Fruit fly (Drosophila melanogaster) whole organism, embryonic: Measurements from ENCODE around the gene CG33191.

Experiments used
- CG10274 ChIP-seq: fragments of 200-800 bp; sonication (Bioruptor generic); optimal IDR thresholded peaks from 3 replicates; lab custom pipeline; 2017; ENCODE audit warnings: missing biosample characterization, mild to moderate bottlenecking, missing genetic modification characterization
- CG11456 ChIP-seq: fragments of 200-800 bp; sonication (Bioruptor generic); IDR thresholded peaks from 3 replicates; pipeline ENCODE4 v1.3.6; 2022; ENCODE audit warnings: missing biosample characterization, missing genetic modification characterization
- CG12104 ChIP-seq: fragments of 200-800 bp; sonication (Bioruptor generic); optimal IDR thresholded peaks from 3 replicates; lab custom pipeline; 2016; ENCODE audit warnings: missing biosample characterization, missing genetic modification characterization
- CG12155 ChIP-seq: fragments of 200-800 bp; sonication (Bioruptor generic); optimal IDR thresholded peaks from 3 replicates; lab custom pipeline; 2016; ENCODE audit warnings: missing biosample characterization, missing genetic modification characterization
- CG13287 ChIP-seq: fragments of 200-800 bp; sonication (Bioruptor generic); IDR thresholded peaks from 2 replicates; pipeline ENCODE4 v1.3.6; 2022; ENCODE audit warnings: missing biosample characterization, missing genetic modification characterization; ENCODE audit not compliant: partially characterized antibody
- CG14050 ChIP-seq: fragments of 200-800 bp; sonication (Bioruptor generic); IDR thresholded peaks from 3 replicates; pipeline ENCODE4 v1.3.6; 2022; ENCODE audit warnings: missing biosample characterization, missing genetic modification characterization
- CG15514 ChIP-seq: fragments of 200-800 bp; sonication (Bioruptor generic); optimal IDR thresholded peaks from 3 replicates; lab custom pipeline; 2017; ENCODE audit warnings: missing biosample characterization, missing genetic modification characterization, mild to moderate bottlenecking, moderate library complexity, missing genetic modification reagents
- CG17829 ChIP-seq: fragments of 200-800 bp; optimal IDR thresholded peaks from 2 replicates; lab custom pipeline; 2019; ENCODE audit warnings: missing biosample characterization, mild to moderate bottlenecking, missing genetic modification characterization, moderate library complexity
- CG17912 ChIP-seq: fragments of 200-800 bp; sonication (Bioruptor generic); optimal IDR thresholded peaks from 2 replicates; lab custom pipeline; 2018; ENCODE audit warnings: missing biosample characterization, mild to moderate bottlenecking, missing genetic modification characterization
- CG2129 ChIP-seq: fragments of 200-800 bp; sonication (Bioruptor generic); IDR thresholded peaks from 2 replicates; pipeline ENCODE4 v1.3.6; 2022; ENCODE audit warnings: missing biosample characterization, missing genetic modification characterization; ENCODE audit not compliant: partially characterized antibody
- CG2712 ChIP-seq: fragments of 200-800 bp; optimal IDR thresholded peaks from 3 replicates; lab custom pipeline; 2019; ENCODE audit warnings: missing biosample characterization, mild to moderate bottlenecking, missing genetic modification characterization, moderate library complexity
- CG2875 ChIP-seq: fragments of 200-800 bp; sonication (Bioruptor generic); optimal IDR thresholded peaks from 2 replicates; lab custom pipeline; 2017; ENCODE audit warnings: missing biosample characterization, mild to moderate bottlenecking, missing genetic modification characterization, missing genetic modification reagents
- CG30403 ChIP-seq: fragments of 200-800 bp; sonication (Bioruptor generic); optimal IDR thresholded peaks from 3 replicates; lab custom pipeline; 2016; ENCODE audit warnings: missing biosample characterization, missing genetic modification characterization
- CG3163 ChIP-seq: fragments of 200-800 bp; sonication (Bioruptor generic); optimal IDR thresholded peaks from 3 replicates; lab custom pipeline; 2016; ENCODE audit warnings: missing biosample characterization, missing genetic modification characterization
- CG3407 ChIP-seq: fragments of 200-800 bp; sonication (Bioruptor generic); optimal IDR thresholded peaks from 2 replicates; lab custom pipeline; 2018; ENCODE audit warnings: missing biosample characterization, mild to moderate bottlenecking, missing genetic modification characterization
- CG42726 ChIP-seq: fragments of 200-800 bp; sonication (Bioruptor generic); IDR thresholded peaks from 2 replicates; pipeline ENCODE4 v1.3.6; 2022; ENCODE audit warnings: missing biosample characterization, missing genetic modification characterization; ENCODE audit not compliant: partially characterized antibody
- CG6791 ChIP-seq: fragments of 200-800 bp; sonication (Bioruptor generic); IDR thresholded peaks from 3 replicates; pipeline ENCODE4 v1.3.6; 2022; ENCODE audit warnings: missing biosample characterization, missing genetic modification characterization; ENCODE audit not compliant: partially characterized antibody
- CG6813 ChIP-seq: fragments of 200-800 bp; sonication (Bioruptor generic); optimal IDR thresholded peaks from 2 replicates; lab custom pipeline; 2017; ENCODE audit warnings: missing biosample characterization, missing genetic modification characterization, mild to moderate bottlenecking, moderate library complexity, missing genetic modification reagents
- CG7987 ChIP-seq: fragments of 200-800 bp; sonication (Bioruptor generic); optimal IDR thresholded peaks from 2 replicates; lab custom pipeline; 2018; ENCODE audit warnings: missing biosample characterization, mild to moderate bottlenecking, missing genetic modification characterization, moderate library complexity
- CG9437 ChIP-seq: fragments of 200-800 bp; sonication (Bioruptor generic); optimal IDR thresholded peaks from 2 replicates; lab custom pipeline; 2018; ENCODE audit warnings: missing biosample characterization, mild to moderate bottlenecking, missing genetic modification characterization
- Doc3 ChIP-seq: fragments of 200-800 bp; sonication (Bioruptor generic); IDR thresholded peaks from 3 replicates; pipeline ENCODE4 v1.3.6; 2022; ENCODE audit warnings: missing biosample characterization, missing genetic modification characterization; ENCODE audit not compliant: partially characterized antibody
- Fer1 ChIP-seq: fragments of 200-800 bp; sonication (Bioruptor generic); optimal IDR thresholded peaks from 2 replicates; lab custom pipeline; 2017; ENCODE audit warnings: missing biosample characterization, mild to moderate bottlenecking, missing genetic modification characterization
- HLHmδ ChIP-seq: fragments of 200-800 bp; sonication (Bioruptor generic); optimal IDR thresholded peaks from 2 replicates; lab custom pipeline; 2018; ENCODE audit warnings: missing biosample characterization, mild to moderate bottlenecking, missing genetic modification characterization, moderate library complexity
- HmgZ ChIP-seq: fragments of 200-800 bp; sonication (Bioruptor generic); optimal IDR thresholded peaks from 2 replicates; lab custom pipeline; 2018; ENCODE audit warnings: missing biosample characterization, mild to moderate bottlenecking, missing genetic modification characterization
- Hsf ChIP-seq: fragments of 200-800 bp; sonication (Bioruptor generic); optimal IDR thresholded peaks from 3 replicates; lab custom pipeline; 2016; ENCODE audit warnings: missing biosample characterization, missing genetic modification characterization
- Lhr ChIP-seq: fragments of 200-800 bp; sonication (Bioruptor generic); optimal IDR thresholded peaks from 3 replicates; lab custom pipeline; 2017; ENCODE audit warnings: mild to moderate bottlenecking, missing biosample characterization, missing genetic modification reagents, missing genetic modification characterization
- Mes4 ChIP-seq: fragments of 200-800 bp; sonication (Bioruptor generic); optimal IDR thresholded peaks from 2 replicates; lab custom pipeline; 2016; ENCODE audit warnings: missing biosample characterization, missing genetic modification characterization
- Nf-YA ChIP-seq: fragments of 200-800 bp; sonication (Bioruptor generic); IDR thresholded peaks from 2 replicates; pipeline ENCODE4 v1.3.6; 2022; ENCODE audit warnings: missing biosample characterization, missing genetic modification characterization
- Oaz ChIP-seq: fragments of 200-800 bp; sonication (Bioruptor generic); IDR thresholded peaks from 2 replicates; pipeline ENCODE4 v1.3.6; 2022; ENCODE audit warnings: missing biosample characterization, missing genetic modification characterization
- PHDP ChIP-seq: fragments of 200-800 bp; sonication (Bioruptor generic); optimal IDR thresholded peaks from 3 replicates; lab custom pipeline; 2018; ENCODE audit warnings: missing biosample characterization, mild to moderate bottlenecking, missing genetic modification characterization, moderate library complexity
- abd-A ChIP-seq: fragments of 200-800 bp; sonication (Bioruptor generic); optimal IDR thresholded peaks from 3 replicates; lab custom pipeline; 2019; ENCODE audit warnings: missing biosample characterization, mild to moderate bottlenecking, missing genetic modification characterization, moderate library complexity
- al ChIP-seq: fragments of 200-800 bp; sonication (Bioruptor generic); IDR thresholded peaks from 2 replicates; pipeline ENCODE4 v1.3.6; 2022; ENCODE audit warnings: missing biosample characterization, missing genetic modification characterization
- ase ChIP-seq: fragments of 200-800 bp; sonication (Bioruptor generic); IDR thresholded peaks from 3 replicates; pipeline ENCODE4 v1.3.6; 2022; ENCODE audit warnings: missing biosample characterization, missing genetic modification characterization
- ash1 ChIP-seq: fragments of 200-800 bp; sonication (Bioruptor generic); optimal IDR thresholded peaks from 2 replicates; lab custom pipeline; 2018; ENCODE audit warnings: missing biosample characterization, mild to moderate bottlenecking, missing genetic modification characterization
- cg ChIP-seq: fragments of 200-800 bp; sonication (Bioruptor generic); optimal IDR thresholded peaks from 3 replicates; lab custom pipeline; 2019; ENCODE audit warnings: missing biosample characterization, mild to moderate bottlenecking, missing genetic modification characterization, moderate library complexity
- corto ChIP-seq: fragments of 200-800 bp; sonication (Bioruptor generic); optimal IDR thresholded peaks from 2 replicates; lab custom pipeline; 2016; ENCODE audit warnings: missing biosample characterization, mild to moderate bottlenecking, missing genetic modification characterization, moderate library complexity
- cwo ChIP-seq: fragments of 200-800 bp; sonication (Bioruptor generic); optimal IDR thresholded peaks from 3 replicates; lab custom pipeline; 2017; ENCODE audit warnings: missing biosample characterization, missing genetic modification characterization, mild to moderate bottlenecking, moderate library complexity, missing genetic modification reagents
- eyg ChIP-seq: fragments of 200-800 bp; sonication (Bioruptor generic); optimal IDR thresholded peaks from 3 replicates; lab custom pipeline; 2016; ENCODE audit warnings: missing biosample characterization, missing genetic modification characterization
- fd64A ChIP-seq: fragments of 200-800 bp; sonication (Bioruptor generic); optimal IDR thresholded peaks from 3 replicates; lab custom pipeline; 2018; ENCODE audit warnings: missing biosample characterization, mild to moderate bottlenecking, missing genetic modification characterization
- gsb ChIP-seq: fragments of 200-800 bp; sonication (Bioruptor generic); IDR thresholded peaks from 2 replicates; pipeline ENCODE4 v1.3.6; 2022; ENCODE audit warnings: missing biosample characterization, missing genetic modification characterization
- gsb-n ChIP-seq: fragments of 200-800 bp; sonication (Bioruptor generic); optimal IDR thresholded peaks from 3 replicates; lab custom pipeline; 2018; ENCODE audit warnings: missing biosample characterization, mild to moderate bottlenecking, missing genetic modification characterization
- hth ChIP-seq: fragments of >200 bp; optimal IDR thresholded peaks from 2 replicates; lab custom pipeline; 2017; ENCODE audit warnings: inconsistent platforms
- jing ChIP-seq: fragments of 200-800 bp; sonication (Bioruptor generic); optimal IDR thresholded peaks from 2 replicates; lab custom pipeline; 2018; ENCODE audit warnings: missing biosample characterization, mild to moderate bottlenecking, missing genetic modification characterization
- kah ChIP-seq: fragments of 200-800 bp; sonication (Bioruptor generic); optimal IDR thresholded peaks from 2 replicates; lab custom pipeline; 2018; ENCODE audit warnings: missing biosample characterization, mild to moderate bottlenecking, missing genetic modification characterization
- knrl ChIP-seq: fragments of 200-800 bp; sonication (Bioruptor generic); IDR thresholded peaks from 3 replicates; pipeline ENCODE4 v1.3.6; 2022; ENCODE audit warnings: missing biosample characterization, missing genetic modification characterization; ENCODE audit not compliant: partially characterized antibody
- rib ChIP-seq: fragments of 200-800 bp; sonication (Bioruptor generic); IDR thresholded peaks from 2 replicates; pipeline ENCODE4 v1.3.6; 2022; ENCODE audit warnings: missing biosample characterization, missing genetic modification characterization
- tap ChIP-seq: fragments of 200-800 bp; optimal IDR thresholded peaks from 3 replicates; lab custom pipeline; 2019; ENCODE audit warnings: missing biosample characterization, mild to moderate bottlenecking, missing genetic modification characterization, moderate library complexity
- wdn ChIP-seq: fragments of 200-800 bp; sonication (Bioruptor generic); IDR thresholded peaks from 2 replicates; pipeline ENCODE4 v1.3.6; 2022; ENCODE audit warnings: missing biosample characterization, missing genetic modification characterization

Gene CG33191

dm6 chr3R:8810397-8811184 lies 30.9 kb upstream of the CG33191 start (continued):
- peak; percentile 57 for TF ChIP-seq CG3163 (GFP tag; lab: Kevin White, UChicago)
- TF ChIP-seq gsb, result peak; percentile 69
- TF ChIP-seq knrl, result no peak
- TF ChIP-seq CG14050 (GFP tag; lab: Robert Waterston, UW), result peak; percentile 48; the same call in 1 of the 3 replicates
- peak; percentile 92 for TF ChIP-seq PHDP (tag; lab: Kevin White, UChicago)
- TF ChIP-seq al (GFP tag; lab: Robert Waterston, UW), result peak; percentile 65
- TF ChIP-seq CG13287 (GFP tag; lab: Robert Waterston, UW), result no peak; the same call in 1 of the 2 replicates
- TF ChIP-seq Doc3 (GFP tag; lab: Robert Waterston, UW), result no peak
- TF ChIP-seq Lhr (GFP tag; lab: Kevin White, UChicago), result peak; percentile 81
- no peak for TF ChIP-seq Oaz (GFP tag; lab: Robert Waterston, UW)
- TF ChIP-seq Nf-YA, result peak; percentile 70
- TF ChIP-seq jing (GFP tag; lab: Kevin White, UChicago), result peak; percentile 15
- peak; percentile 33 for TF ChIP-seq cg (GFP tag; lab: Kevin White, UChicago)
- peak; percentile 47; the same call in 1 of the 2 replicates for TF ChIP-seq wdn
- peak; percentile 32 for TF ChIP-seq CG2712 (tag; lab: Kevin White, UChicago)
- peak; percentile 93 for TF ChIP-seq CG2875 (GFP tag; lab: Kevin White, UChicago)
- TF ChIP-seq CG42726, result no peak
- TF ChIP-seq fd64A (GFP tag; lab: Kevin White, UChicago), result peak; percentile 97
- peak; percentile 97 for TF ChIP-seq HmgZ (tag; lab: Kevin White, UChicago)
- TF ChIP-seq CG17829 (tag; lab: Kevin White, UChicago), result peak; percentile 13
- no peak for TF ChIP-seq CG2129 (GFP tag; lab: Robert Waterston, UW)
- TF ChIP-seq HLHmδ (GFP tag; lab: Kevin White, UChicago), result peak; percentile 96
- TF ChIP-seq ase, result peak; percentile 61; the same call in 2 of the 3 replicates
- TF ChIP-seq Hsf (GFP tag; lab: Kevin White, UChicago), result peak; percentile 27
- TF ChIP-seq CG17912, result peak; percentile 98
- TF ChIP-seq ash1 (GFP tag; lab: Kevin White, UChicago), result peak; percentile 99
- TF ChIP-seq cwo (GFP tag; lab: Kevin White, UChicago), result peak; percentile 75
- no peak for TF ChIP-seq CG12155 (GFP tag; lab: Kevin White, UChicago)
- TF ChIP-seq gsb-n (tag; lab: Kevin White, UChicago), result peak; percentile 86
- TF ChIP-seq CG12104 (GFP tag; lab: Kevin White, UChicago), result peak; percentile 89
- peak; percentile 82 for TF ChIP-seq Mes4 (GFP tag; lab: Kevin White, UChicago)
- 0 out of 3 replicates have a peak, but pooled peaks have one; percentile 38 for TF ChIP-seq CG11456 (GFP tag; lab: Robert Waterston, UW)
- TF ChIP-seq CG3407 (GFP tag; lab: Kevin White, UChicago), result peak; percentile 93
- TF ChIP-seq abd-A (tag; lab: Kevin White, UChicago), result peak; percentile 80
- peak; percentile 94 for TF ChIP-seq CG6813 (GFP tag; lab: Kevin White, UChicago)
- TF ChIP-seq CG15514 (GFP tag; lab: Kevin White, UChicago), result peak; percentile 85
- TF ChIP-seq CG6791 (GFP tag; lab: Robert Waterston, UW), result no peak
- TF ChIP-seq CG9437 (GFP tag; lab: Kevin White, UChicago), result peak; percentile 34
- TF ChIP-seq hth (lab: Kevin White, UChicago), result no peak
- peak; percentile 30 for TF ChIP-seq CG10274 (GFP tag; lab: Kevin White, UChicago)
- TF ChIP-seq rib, result peak; percentile 87
- peak; percentile 10 for TF ChIP-seq corto (GFP tag; lab: Kevin White, UChicago)
- TF ChIP-seq CG30403 (GFP tag; lab: Kevin White, UChicago), result no peak
- peak; percentile 82 for TF ChIP-seq tap (tag; lab: Kevin White, UChicago)
- peak; percentile 99 for TF ChIP-seq CG7987 (GFP tag; lab: Kevin White, UChicago)
- peak; percentile 61 for TF ChIP-seq eyg (GFP tag; lab: Kevin White, UChicago)
- TF ChIP-seq kah (GFP tag; lab: Kevin White, UChicago), result peak; percentile 78
- TF ChIP-seq Fer1 (GFP tag; lab: Kevin White, UChicago), result peak; percentile 95
